Worm (Caenorhabditis elegans): Measurements from ENCODE around the gene dmd-6.

DNA sequence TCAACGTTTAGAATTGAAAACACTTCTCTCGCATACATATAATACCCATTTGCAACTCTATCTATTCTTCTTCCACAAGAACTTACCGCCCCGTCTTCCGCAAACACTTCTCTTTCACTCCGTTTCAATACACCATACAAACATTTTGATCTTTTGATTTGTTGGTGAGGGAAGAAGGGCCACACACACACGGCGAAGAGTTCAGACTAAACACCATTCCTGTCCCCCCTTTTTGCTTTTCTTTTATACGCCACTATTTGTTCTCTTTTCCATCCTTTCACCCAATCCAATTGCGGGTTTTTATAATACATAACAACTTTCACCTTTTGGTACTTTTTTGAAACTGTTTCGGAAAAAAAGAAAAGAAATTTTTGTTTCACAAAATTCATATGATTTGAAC lies 11.3 kb upstream of the dmd-6 start:
- TF ChIP-seq ztf-23 (GFP tag; IDR thresholded peaks at IDR 0.05): no peak
- TF ChIP-seq ztf-29 (GFP tag; IDR thresholded peaks at IDR 0.05): no peak
- no peak for TF ChIP-seq ref-1 (GFP tag; conservative IDR thresholded peaks at IDR 0.05)
- TF ChIP-seq klf-2 (GFP tag; conservative IDR thresholded peaks at IDR 0.05): no peak
- no peak for TF ChIP-seq flt-1 (GFP tag; IDR thresholded peaks at IDR 0.05)
- TF ChIP-seq tab-1 (GFP tag; IDR thresholded peaks at IDR 0.05): no peak
- no peak for TF ChIP-seq T22C8.4 (GFP tag; IDR thresholded peaks at IDR 0.05)
- TF ChIP-seq med-1 (GFP tag; optimal IDR thresholded peaks at IDR 0.05; ENCODE audit: insufficient read depth): no peak
- TF ChIP-seq cog-1 (tag; optimal IDR thresholded peaks at IDR 0.05): no peak
